Worm (Caenorhabditis elegans) whole organism, L4/young adult: ENCODE data around the gene C17H11.6.

Experiments used
- W03F9.2 ChIP-seq: fragments of 150-350 bp; optimal IDR thresholded peaks from 2 replicates; lab custom pipeline; 2014; ENCODE audit warnings: missing biosample characterization, missing genetic modification characterization
- dao-5 ChIP-seq: sonication (generic microtip); optimal IDR thresholded peaks from 2 replicates; lab custom pipeline; 2016; ENCODE audit warnings: missing genotype, missing genetic modification characterization, moderate library complexity, missing compliant biosample characterization

DNA sequence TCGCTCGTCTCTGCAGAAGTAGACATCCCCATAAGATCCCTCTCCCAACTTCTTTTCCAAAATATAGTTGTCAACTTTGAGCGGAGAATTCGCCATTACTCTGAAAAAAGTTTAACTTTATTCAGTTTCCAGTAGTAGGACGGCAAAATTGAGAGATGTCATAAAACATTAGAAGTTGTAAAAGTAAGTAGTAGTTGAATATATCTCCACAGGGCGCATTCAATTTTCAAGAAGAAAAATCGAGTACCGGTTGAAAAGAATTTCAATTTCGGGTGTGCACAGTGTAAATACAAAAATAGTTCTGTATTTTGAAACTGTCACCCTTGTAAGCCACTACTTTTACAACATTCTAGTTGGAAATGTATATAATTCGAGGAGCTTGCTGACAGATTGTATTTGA, 53.0 kb downstream of the C17H11.6 start, which contains the start of gene F22F1.2:
- TF ChIP-seq dao-5 (tag; lab: Kevin White, UChicago), result no peak
- no peak for TF ChIP-seq W03F9.2 (tag; lab: Kevin White, UChicago)
